Worm (Caenorhabditis elegans) whole organism, midembryonic: Measurements from ENCODE around the gene Y49E10.29.

Source experiments
- T22C8.4 ChIP-seq: fragments of 200-800 bp; sonication (Bioruptor generic); IDR thresholded peaks from 2 replicates; pipeline ENCODE4 v1.3.6; 2022; ENCODE audit warnings: missing genetic modification characterization, missing compliant biosample characterization
- flt-1 ChIP-seq: fragments of 200-800 bp; sonication (Bioruptor generic); IDR thresholded peaks from 2 replicates; pipeline ENCODE4 v1.3.6; 2022; ENCODE audit warnings: missing genetic modification characterization, missing compliant biosample characterization
- klf-2 ChIP-seq: fragments of 200-800 bp; sonication (Bioruptor generic); conservative IDR thresholded peaks from 2 replicates; pipeline ENCODE4 v1.3.6; 2022; ENCODE audit warnings: missing genetic modification reagents, missing genetic modification characterization, missing compliant biosample characterization
- ref-1 ChIP-seq: fragments of 200-800 bp; sonication (Bioruptor generic); conservative IDR thresholded peaks from 2 replicates; pipeline ENCODE4 v1.3.6; 2022; ENCODE audit warnings: missing genetic modification reagents, missing genetic modification characterization, missing compliant biosample characterization
- ztf-23 ChIP-seq: fragments of 200-800 bp; sonication (Bioruptor generic); IDR thresholded peaks from 2 replicates; pipeline ENCODE4 v1.3.6; 2022; ENCODE audit warnings: missing genetic modification reagents, missing genetic modification characterization, missing compliant biosample characterization
- ztf-29 ChIP-seq: fragments of 200-800 bp; sonication (Bioruptor generic); IDR thresholded peaks from 2 replicates; pipeline ENCODE4 v1.3.6; 2022; ENCODE audit warnings: missing genetic modification reagents, missing genetic modification characterization, missing compliant biosample characterization

DNA sequence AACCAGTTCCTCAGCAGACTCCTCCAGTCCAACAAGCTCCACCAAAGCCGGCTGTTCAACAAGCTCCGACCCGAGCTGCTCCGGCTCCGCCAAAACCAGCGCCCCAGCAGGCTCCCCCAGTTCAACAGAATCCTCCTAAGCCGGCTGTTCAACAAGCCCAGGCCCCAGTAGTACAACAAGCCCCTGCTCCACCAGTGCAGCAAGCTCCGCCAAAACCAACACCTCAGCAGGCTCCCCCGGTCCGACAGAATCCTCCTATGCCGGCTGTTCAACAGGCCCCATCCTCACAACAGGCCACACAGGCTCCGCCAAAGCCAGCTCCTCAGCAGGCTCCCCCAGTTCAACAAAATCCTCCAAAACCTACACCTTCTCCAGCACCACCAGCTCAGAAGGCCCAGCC lies 1.6 kb downstream of the Y49E10.29 start:
- TF ChIP-seq flt-1 (GFP tag; lab: Robert Waterston, UW) (no peak), ztf-23 (GFP tag; lab: Robert Waterston, UW) (no peak), T22C8.4 (GFP tag; lab: Robert Waterston, UW) (no peak), klf-2 (GFP tag; lab: Robert Waterston, UW) (no peak), ref-1 (GFP tag; lab: Robert Waterston, UW) (no peak), ztf-29 (GFP tag; lab: Robert Waterston, UW) (no peak)
